Worm (Caenorhabditis elegans) whole organism, L3 larva: ENCODE measurements around the gene srd-59.

Experiments
- R02D3.7 ChIP-seq: fragments of 150-350 bp; optimal IDR thresholded peaks from 2 replicates; lab custom pipeline; 2014; ENCODE audit warnings: missing biosample characterization, missing genetic modification characterization
- ZK546.5 ChIP-seq: sonication (generic microtip); optimal IDR thresholded peaks from 2 replicates; lab custom pipeline; 2017; ENCODE audit warnings: missing biosample characterization, missing genetic modification characterization
- aly-2 ChIP-seq: fragments of 150-350 bp; optimal IDR thresholded peaks from 2 replicates; lab custom pipeline; 2014; ENCODE audit warnings: missing biosample characterization, missing genetic modification characterization
- ama-1 ChIP-seq: fragments of 150-350 bp; optimal IDR thresholded peaks from 2 replicates; lab custom pipeline; 2018
- ceh-16 ChIP-seq: sonication (generic microtip); optimal IDR thresholded peaks from 2 replicates; lab custom pipeline; 2017; ENCODE audit warnings: missing biosample characterization, missing genetic modification characterization
- ceh-28 ChIP-seq: fragments of 150-350 bp; optimal IDR thresholded peaks from 2 replicates; lab custom pipeline; 2014; ENCODE audit warnings: missing biosample characterization, missing genetic modification reagents, missing genetic modification characterization
- ceh-82 ChIP-seq: fragments of 150-350 bp; optimal IDR thresholded peaks from 2 replicates; lab custom pipeline; 2014; ENCODE audit warnings: missing biosample characterization, missing genetic modification characterization
- ceh-9 ChIP-seq: sonication (generic microtip); optimal IDR thresholded peaks from 2 replicates; lab custom pipeline; 2018; ENCODE audit warnings: missing biosample characterization, missing genetic modification characterization
- daf-12 ChIP-seq: fragments of 150-350 bp; optimal IDR thresholded peaks from 2 replicates; lab custom pipeline; 2014; ENCODE audit warnings: missing biosample characterization, missing genetic modification reagents, missing genetic modification characterization
- egl-27 ChIP-seq: sonication (generic microtip); optimal IDR thresholded peaks from 4 replicates; lab custom pipeline; 2017; ENCODE audit warnings: missing biosample characterization, missing genetic modification reagents, missing genetic modification characterization
- egl-5 ChIP-seq: fragments of 150-350 bp; optimal IDR thresholded peaks from 2 replicates; lab custom pipeline; 2017; ENCODE audit warnings: missing biosample characterization, missing genetic modification reagents, missing genetic modification characterization, inconsistent platforms
- elt-1 ChIP-seq: fragments of 150-350 bp; optimal IDR thresholded peaks from 2 replicates; lab custom pipeline; 2014; ENCODE audit warnings: missing biosample characterization, missing genetic modification characterization
- elt-2 ChIP-seq: sonication (generic microtip); optimal IDR thresholded peaks from 2 replicates; lab custom pipeline; 2016; ENCODE audit warnings: missing genetic modification reagents, mild to moderate bottlenecking, missing genetic modification characterization, missing compliant biosample characterization
- fkh-10 ChIP-seq: sonication (generic microtip); optimal IDR thresholded peaks from 2 replicates; lab custom pipeline; 2017; ENCODE audit warnings: missing biosample characterization, missing genetic modification reagents, missing genetic modification characterization
- fkh-2 ChIP-seq: fragments of 150-350 bp; optimal IDR thresholded peaks from 2 replicates; lab custom pipeline; 2014; ENCODE audit warnings: missing biosample characterization, missing genetic modification reagents, missing genetic modification characterization
- fos-1 ChIP-seq: fragments of 150-350 bp; optimal IDR thresholded peaks from 2 replicates; lab custom pipeline; 2014; ENCODE audit warnings: missing biosample characterization, missing genetic modification characterization
- hmg-11 ChIP-seq: sonication (generic microtip); optimal IDR thresholded peaks from 2 replicates; lab custom pipeline; 2016; ENCODE audit warnings: missing genetic modification characterization, missing compliant biosample characterization
- jun-1 ChIP-seq: fragments of 150-350 bp; optimal IDR thresholded peaks from 2 replicates; lab custom pipeline; 2014; ENCODE audit warnings: missing biosample characterization, missing genetic modification reagents, missing genetic modification characterization
- lin-15B ChIP-seq: fragments of 150-350 bp; optimal IDR thresholded peaks from 2 replicates; lab custom pipeline; 2014; ENCODE audit warnings: missing biosample characterization, missing genetic modification characterization
- lsy-12 ChIP-seq: sonication (generic microtip); optimal IDR thresholded peaks from 2 replicates; lab custom pipeline; 2016; ENCODE audit warnings: mild to moderate bottlenecking, missing genetic modification characterization, missing compliant biosample characterization
- mdl-1 ChIP-seq: fragments of 150-350 bp; optimal IDR thresholded peaks from 2 replicates; lab custom pipeline; 2014; ENCODE audit warnings: missing biosample characterization, missing genetic modification characterization
- mml-1 ChIP-seq: fragments of 150-350 bp; sonication (generic microtip); optimal IDR thresholded peaks from 3 replicates; lab custom pipeline; 2014; ENCODE audit warnings: missing biosample characterization, missing genetic modification characterization
- nfya-1 ChIP-seq: sonication (generic microtip); optimal IDR thresholded peaks from 2 replicates; lab custom pipeline; 2017; ENCODE audit warnings: missing genetic modification characterization, mild to moderate bottlenecking, missing compliant biosample characterization, antibody characterized with exemption, moderate library complexity; ENCODE audit not compliant: insufficient read depth
- nhr-12 ChIP-seq: fragments of 150-350 bp; optimal IDR thresholded peaks from 2 replicates; lab custom pipeline; 2014; ENCODE audit warnings: missing biosample characterization, missing genetic modification characterization
- nhr-23 ChIP-seq: fragments of 150-350 bp; optimal IDR thresholded peaks from 2 replicates; lab custom pipeline; 2014; ENCODE audit warnings: missing biosample characterization, missing genetic modification reagents, missing genetic modification characterization
- nhr-25 ChIP-seq: sonication (generic microtip); optimal IDR thresholded peaks from 2 replicates; lab custom pipeline; 2017; ENCODE audit warnings: missing biosample characterization, missing genetic modification characterization
- nhr-28 ChIP-seq: fragments of 150-350 bp; optimal IDR thresholded peaks from 2 replicates; lab custom pipeline; 2014; ENCODE audit warnings: missing biosample characterization, missing genetic modification characterization
- nhr-67 ChIP-seq: fragments of 150-350 bp; optimal IDR thresholded peaks from 2 replicates; lab custom pipeline; 2014; ENCODE audit warnings: missing biosample characterization, missing genetic modification characterization
- nhr-76 ChIP-seq: fragments of 150-350 bp; sonication (generic microtip); optimal IDR thresholded peaks from 5 replicates; lab custom pipeline; 2014; ENCODE audit warnings: missing biosample characterization, missing genetic modification characterization
- nhr-77 ChIP-seq: fragments of 150-350 bp; optimal IDR thresholded peaks from 2 replicates; lab custom pipeline; 2014; ENCODE audit warnings: missing biosample characterization, missing genetic modification characterization
- pha-4 ChIP-seq: fragments of 150-350 bp; optimal IDR thresholded peaks from 2 replicates; lab custom pipeline; 2014; ENCODE audit warnings: missing biosample characterization, missing genetic modification reagents, missing genetic modification characterization
- pqm-1 ChIP-seq: fragments of 150-350 bp; optimal IDR thresholded peaks from 2 replicates; lab custom pipeline; 2017; ENCODE audit warnings: missing biosample characterization, missing genetic modification characterization, inconsistent platforms
- sea-2 ChIP-seq: fragments of 150-350 bp; sonication (generic microtip); optimal IDR thresholded peaks from 4 replicates; lab custom pipeline; 2014; ENCODE audit warnings: missing biosample characterization, missing genetic modification reagents, missing genetic modification characterization
- skn-1 ChIP-seq: fragments of 150-350 bp; optimal IDR thresholded peaks from 2 replicates; lab custom pipeline; 2014; ENCODE audit warnings: missing biosample characterization, missing genetic modification characterization
- snpc-4 ChIP-seq: fragments of 150-350 bp; optimal IDR thresholded peaks from 2 replicates; lab custom pipeline; 2014; ENCODE audit warnings: missing biosample characterization, missing genetic modification characterization
- tbx-2 ChIP-seq: sonication (generic microtip); optimal IDR thresholded peaks from 2 replicates; lab custom pipeline; 2016; ENCODE audit warnings: mild to moderate bottlenecking, missing genetic modification characterization, missing compliant biosample characterization
- unc-39 ChIP-seq: sonication (generic microtip); optimal IDR thresholded peaks from 4 replicates; lab custom pipeline; 2017; ENCODE audit warnings: missing biosample characterization, missing genetic modification characterization
- unc-62 ChIP-seq: fragments of 150-350 bp; sonication (generic microtip); optimal IDR thresholded peaks from 4 replicates; lab custom pipeline; 2014; ENCODE audit warnings: missing biosample characterization, missing genetic modification reagents, missing genetic modification characterization
- zag-1 ChIP-seq: fragments of 150-350 bp; optimal IDR thresholded peaks from 2 replicates; lab custom pipeline; 2014; ENCODE audit warnings: missing biosample characterization, missing genetic modification characterization
- ztf-11 ChIP-seq: fragments of 150-350 bp; optimal IDR thresholded peaks from 2 replicates; lab custom pipeline; 2014; ENCODE audit warnings: missing biosample characterization, missing genetic modification characterization
- ztf-4 ChIP-seq: fragments of 150-350 bp; optimal IDR thresholded peaks from 2 replicates; lab custom pipeline; 2014; ENCODE audit warnings: missing biosample characterization, missing genetic modification characterization

srd-59 gene

DNA sequence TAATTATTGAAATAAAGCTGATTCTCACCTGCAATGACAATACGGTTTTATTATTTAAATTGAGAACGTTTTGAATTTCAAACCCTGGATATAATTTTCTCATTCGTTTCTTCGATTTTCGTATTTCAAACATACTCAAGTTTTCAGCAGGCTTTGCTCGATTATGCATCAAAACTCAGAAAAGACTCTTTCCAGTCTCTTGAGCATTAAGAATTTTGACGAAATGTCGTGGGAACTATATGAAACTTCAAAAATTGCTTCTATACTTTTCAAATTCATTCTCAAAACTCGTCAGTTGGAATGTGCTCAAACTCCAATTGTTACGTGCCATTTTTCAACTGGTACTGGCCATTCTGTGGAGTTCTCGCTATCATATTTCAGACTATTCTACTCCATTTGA is at the start of gene srd-59:
TSS of gene srd-59 (plus strand) at position 301 of the 400 bp plus-strand sequence.
- TF ChIP-seq nhr-77 (tag; lab: Kevin White, UChicago) (no peak), mdl-1 (no peak), R02D3.7 (tag; lab: Kevin White, UChicago) (no peak), snpc-4 (tag; lab: Kevin White, UChicago) (no peak), lsy-12 (tag; lab: Kevin White, UChicago) (no peak), zag-1 (tag; lab: Kevin White, UChicago) (no peak), ceh-9 (tag; lab: Kevin White, UChicago) (no peak)

DNA sequence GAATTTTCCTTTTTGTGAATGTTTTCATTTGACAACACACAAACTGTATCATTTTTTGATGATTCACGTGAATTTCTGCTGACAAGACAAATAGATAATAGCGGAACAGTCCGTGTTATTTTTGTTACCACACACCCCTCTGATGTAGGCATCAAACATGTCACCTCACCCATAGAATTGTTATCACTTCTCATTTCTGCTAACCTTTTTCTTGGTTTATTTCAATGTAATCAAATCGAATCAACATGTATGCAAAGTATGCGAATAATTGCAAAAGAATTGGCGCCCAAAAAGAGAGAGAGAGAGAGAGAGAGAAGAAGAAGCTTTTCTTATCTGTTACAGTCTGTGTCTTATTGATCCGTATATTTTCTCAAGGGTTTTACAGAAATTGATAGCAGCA is 48.1 kb upstream of the srd-59 start:
- peak; percentile 50 for TF ChIP-seq pqm-1
- no peak for TF ChIP-seq R02D3.7 (tag; lab: Kevin White, UChicago)
- no peak for TF ChIP-seq snpc-4 (tag; lab: Kevin White, UChicago)
- peak; percentile 6 for TF ChIP-seq fos-1 (tag; lab: Kevin White, UChicago)
- TF ChIP-seq nfya-1 (tag; lab: Kevin White, UChicago), result no peak
- TF ChIP-seq ceh-82 (tag; lab: Kevin White, UChicago), result no peak
- peak; percentile 64 for TF ChIP-seq pha-4 (tag; lab: Kevin White, UChicago)
- TF ChIP-seq ceh-16 (tag; lab: Kevin White, UChicago), result no peak
- TF ChIP-seq nhr-12 (tag; lab: Kevin White, UChicago), result no peak
- no peak for TF ChIP-seq lin-15B
- TF ChIP-seq nhr-25, result peak; percentile 0
- TF ChIP-seq ztf-11 (tag; lab: Kevin White, UChicago), result no peak
- no peak for TF ChIP-seq fkh-10
- no peak for TF ChIP-seq tbx-2 (tag; lab: Kevin White, UChicago)
- no peak for TF ChIP-seq ZK546.5 (tag; lab: Kevin White, UChicago)
- no peak for TF ChIP-seq mdl-1
- peak; percentile 89 for TF ChIP-seq elt-2
- no peak for TF ChIP-seq mml-1 (tag; lab: Kevin White, UChicago)
- TF ChIP-seq nhr-28 (tag; lab: Kevin White, UChicago), result no peak
- TF ChIP-seq unc-39, result no peak
- TF ChIP-seq egl-27, result no peak
- no peak for TF ChIP-seq unc-62 (GFP tag; lab: Kevin White, UChicago)
- TF ChIP-seq ama-1 (lab: Kevin White, UChicago), result no peak
- no peak for TF ChIP-seq elt-1
- no peak for TF ChIP-seq ceh-9 (tag; lab: Kevin White, UChicago)
- TF ChIP-seq skn-1 (tag; lab: Kevin White, UChicago), result no peak
- TF ChIP-seq nhr-23 (tag; lab: Kevin White, UChicago), result peak; percentile 18
- TF ChIP-seq hmg-11 (tag; lab: Kevin White, UChicago), result no peak
- no peak for TF ChIP-seq ztf-4 (tag; lab: Kevin White, UChicago)
- TF ChIP-seq sea-2 (GFP tag; lab: Kevin White, UChicago), result no peak
- TF ChIP-seq ceh-28, result peak; percentile 42
- peak; percentile 54 for TF ChIP-seq jun-1 (tag; lab: Kevin White, UChicago)
- no peak for TF ChIP-seq daf-12

DNA sequence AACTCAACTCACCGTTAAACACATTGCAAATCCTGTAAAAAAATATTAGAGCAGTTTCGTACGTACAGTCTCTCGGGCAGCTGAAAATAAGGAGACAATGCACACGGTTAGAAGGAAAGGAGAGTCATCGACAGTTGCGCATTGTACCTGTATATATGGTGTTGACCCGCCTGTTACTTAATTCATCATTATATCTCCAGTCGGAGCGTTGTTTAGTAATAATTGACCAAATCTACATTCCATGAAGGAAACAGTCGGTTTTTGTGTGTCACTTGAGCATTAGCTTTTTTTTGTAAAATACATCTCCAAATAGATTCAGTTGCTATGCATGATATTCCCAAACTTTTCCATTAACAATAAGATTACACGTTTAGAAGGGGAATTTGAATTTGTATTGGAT is 44.0 kb upstream of the srd-59 start, which contains the start of gene C27H5.12:
TSS of gene C27H5.12 (minus strand) at position 101 of the 400 bp plus-strand sequence.
- TF ChIP-seq aly-2 (tag; lab: Kevin White, UChicago), result no peak
- no peak for TF ChIP-seq unc-39
- no peak for TF ChIP-seq ceh-82 (tag; lab: Kevin White, UChicago)
- no peak for TF ChIP-seq egl-5
- no peak for TF ChIP-seq nhr-76 (tag; lab: Kevin White, UChicago)
- no peak for TF ChIP-seq nhr-28 (tag; lab: Kevin White, UChicago)
- no peak for TF ChIP-seq pqm-1
- no peak for TF ChIP-seq pha-4 (tag; lab: Kevin White, UChicago)
- TF ChIP-seq fos-1 (tag; lab: Kevin White, UChicago), result no peak
- TF ChIP-seq sea-2 (GFP tag; lab: Kevin White, UChicago), result no peak
- TF ChIP-seq fkh-2 (tag; lab: Kevin White, UChicago), result no peak
- no peak for TF ChIP-seq elt-1
- TF ChIP-seq ztf-11 (tag; lab: Kevin White, UChicago), result no peak
- no peak for TF ChIP-seq skn-1 (tag; lab: Kevin White, UChicago)
- no peak for TF ChIP-seq jun-1 (tag; lab: Kevin White, UChicago)
- no peak for TF ChIP-seq nhr-67 (tag; lab: Kevin White, UChicago)
- TF ChIP-seq lsy-12 (tag; lab: Kevin White, UChicago), result no peak
- no peak for TF ChIP-seq unc-62 (GFP tag; lab: Kevin White, UChicago)
- TF ChIP-seq, all 47 proteins: peak for 0
